Fruit fly (Drosophila melanogaster) whole organism, embryonic: ENCODE measurements around the gene dec.
A peak's percentile ranks its signal among the peaks of the same experiment; 100 is the strongest.

Experiments
- Asciz ChIP-seq: fragments of 200-800 bp; sonication (Bioruptor generic); optimal IDR thresholded peaks from 2 replicates; lab custom pipeline; 2017; ENCODE audit warnings: missing biosample characterization, mild to moderate bottlenecking, missing genetic modification characterization, missing genetic modification reagents
- CG11560 ChIP-seq: fragments of 200-800 bp; sonication (Bioruptor generic); IDR thresholded peaks from 3 replicates; pipeline ENCODE4 v1.3.6; 2022; ENCODE audit warnings: missing biosample characterization, missing genetic modification characterization
- CG12104 ChIP-seq: fragments of 200-800 bp; sonication (Bioruptor generic); optimal IDR thresholded peaks from 3 replicates; lab custom pipeline; 2016; ENCODE audit warnings: missing biosample characterization, missing genetic modification characterization
- CG12391 ChIP-seq: fragments of 200-800 bp; sonication (Bioruptor generic); optimal IDR thresholded peaks from 3 replicates; lab custom pipeline; 2018; ENCODE audit warnings: missing biosample characterization, mild to moderate bottlenecking, missing genetic modification characterization, moderate library complexity
- CG12769 ChIP-seq: fragments of 200-800 bp; sonication (Bioruptor generic); optimal IDR thresholded peaks from 2 replicates; lab custom pipeline; 2019; ENCODE audit warnings: missing biosample characterization, mild to moderate bottlenecking, missing genetic modification characterization, moderate library complexity
- CG14441 ChIP-seq: fragments of 200-800 bp; sonication (Bioruptor generic); IDR thresholded peaks from 2 replicates; pipeline ENCODE4 v1.3.6; 2022; ENCODE audit warnings: missing biosample characterization, missing genetic modification characterization
- CG14860 ChIP-seq: fragments of 200-800 bp; sonication (Bioruptor generic); IDR thresholded peaks from 3 replicates; pipeline ENCODE4 v1.3.6; 2022; ENCODE audit warnings: missing biosample characterization, missing genetic modification characterization; ENCODE audit not compliant: partially characterized antibody
- CG17359 ChIP-seq: fragments of 200-800 bp; sonication (Bioruptor generic); optimal IDR thresholded peaks from 3 replicates; lab custom pipeline; 2018; ENCODE audit warnings: missing biosample characterization, mild to moderate bottlenecking, missing genetic modification characterization, moderate library complexity
- CG17802 ChIP-seq: fragments of 200-800 bp; sonication (Bioruptor generic); optimal IDR thresholded peaks from 2 replicates; lab custom pipeline; 2018; ENCODE audit warnings: missing biosample characterization, mild to moderate bottlenecking, missing genetic modification characterization, moderate library complexity
- CG2116 ChIP-seq: fragments of 200-800 bp; sonication (Bioruptor generic); optimal IDR thresholded peaks from 3 replicates; lab custom pipeline; 2018; ENCODE audit warnings: missing biosample characterization, mild to moderate bottlenecking, missing genetic modification characterization
- CG30431 ChIP-seq: fragments of 200-800 bp; sonication (Bioruptor generic); optimal IDR thresholded peaks from 2 replicates; lab custom pipeline; 2017; ENCODE audit warnings: missing biosample characterization, missing genetic modification characterization
- CG3065 ChIP-seq: fragments of 200-800 bp; sonication (Bioruptor generic); optimal IDR thresholded peaks from 2 replicates; lab custom pipeline; 2016; ENCODE audit warnings: missing biosample characterization, missing genetic modification characterization
- CG3838 ChIP-seq: fragments of 200-800 bp; sonication (Bioruptor generic); optimal IDR thresholded peaks from 3 replicates; lab custom pipeline; 2016; ENCODE audit warnings: missing biosample characterization, missing genetic modification characterization
- CG5180 ChIP-seq: fragments of 200-800 bp; sonication (Bioruptor generic); optimal IDR thresholded peaks from 3 replicates; lab custom pipeline; 2017; ENCODE audit warnings: missing biosample characterization, missing genetic modification characterization, mild to moderate bottlenecking, moderate library complexity, missing genetic modification reagents
- CG6654 ChIP-seq: fragments of 200-800 bp; sonication (Bioruptor generic); optimal IDR thresholded peaks from 2 replicates; lab custom pipeline; 2017; ENCODE audit warnings: missing biosample characterization, mild to moderate bottlenecking, missing genetic modification characterization
- CG6683 ChIP-seq: fragments of 200-800 bp; sonication (Bioruptor generic); optimal IDR thresholded peaks from 2 replicates; lab custom pipeline; 2017; ENCODE audit warnings: missing biosample characterization, mild to moderate bottlenecking, missing genetic modification characterization, missing genetic modification reagents
- CG6791 ChIP-seq: fragments of 200-800 bp; sonication (Bioruptor generic); IDR thresholded peaks from 3 replicates; pipeline ENCODE4 v1.3.6; 2022; ENCODE audit warnings: missing biosample characterization, missing genetic modification characterization; ENCODE audit not compliant: partially characterized antibody
- CG9215 ChIP-seq: fragments of 200-800 bp; sonication (Bioruptor generic); IDR thresholded peaks from 2 replicates; pipeline ENCODE4 v1.3.6; 2022; ENCODE audit warnings: missing biosample characterization, missing genetic modification characterization
- CG9609 ChIP-seq: fragments of 200-800 bp; sonication (Bioruptor generic); optimal IDR thresholded peaks from 3 replicates; lab custom pipeline; 2016; ENCODE audit warnings: missing biosample characterization, missing genetic modification characterization
- Dbx ChIP-seq: fragments of 200-800 bp; sonication (Bioruptor generic); IDR thresholded peaks from 3 replicates; pipeline ENCODE4 v1.3.6; 2022; ENCODE audit warnings: missing biosample characterization, missing genetic modification characterization
- Dip2 ChIP-seq: fragments of 200-800 bp; sonication (Bioruptor generic); IDR thresholded peaks from 2 replicates; pipeline ENCODE4 v1.3.6; 2022; ENCODE audit warnings: missing biosample characterization, missing genetic modification characterization
- Dp ChIP-seq: fragments of 200-800 bp; sonication (Bioruptor generic); optimal IDR thresholded peaks from 2 replicates; lab custom pipeline; 2018; ENCODE audit warnings: missing biosample characterization, mild to moderate bottlenecking, missing genetic modification characterization, moderate library complexity
- Fer2 ChIP-seq: fragments of 200-800 bp; sonication (Bioruptor generic); optimal IDR thresholded peaks from 2 replicates; lab custom pipeline; 2018; ENCODE audit warnings: missing biosample characterization, mild to moderate bottlenecking, missing genetic modification characterization, moderate library complexity
- Fer3 ChIP-seq: fragments of 200-800 bp; sonication (Bioruptor generic); optimal IDR thresholded peaks from 2 replicates; lab custom pipeline; 2018; ENCODE audit warnings: missing biosample characterization, mild to moderate bottlenecking, missing genetic modification characterization, moderate library complexity
- H2.0 ChIP-seq: fragments of 200-800 bp; sonication (Bioruptor generic); IDR thresholded peaks from 2 replicates; pipeline ENCODE4 v1.3.6; 2022; ENCODE audit warnings: missing biosample characterization, missing genetic modification characterization
- Hr51 ChIP-seq, 2 experiments: fragments of 200-800 bp; sonication (Bioruptor generic); optimal IDR thresholded peaks; 2 replicates in 1 of 2; 3 replicates in 1 of 2; lab custom pipeline; 2016 to 2018; ENCODE audit warnings: missing biosample characterization in 2 of 2, missing genetic modification characterization in 2 of 2, mild to moderate bottlenecking in 1 of 2, moderate library complexity in 1 of 2
- Lhr ChIP-seq: fragments of 200-800 bp; sonication (Bioruptor generic); optimal IDR thresholded peaks from 3 replicates; lab custom pipeline; 2017; ENCODE audit warnings: mild to moderate bottlenecking, missing biosample characterization, missing genetic modification reagents, missing genetic modification characterization
- NC2β ChIP-seq: fragments of 200-800 bp; sonication (Bioruptor generic); optimal IDR thresholded peaks from 2 replicates; lab custom pipeline; 2016; ENCODE audit warnings: missing biosample characterization, missing genetic modification characterization
- Neu2 ChIP-seq: fragments of 200-800 bp; sonication (Bioruptor generic); optimal IDR thresholded peaks from 3 replicates; lab custom pipeline; 2016; ENCODE audit warnings: missing biosample characterization, missing genetic modification characterization, borderline replicate concordance
- Sry-δ ChIP-seq: fragments of 200-800 bp; sonication (Bioruptor generic); optimal IDR thresholded peaks from 2 replicates; lab custom pipeline; 2016; ENCODE audit warnings: missing biosample characterization, missing genetic modification characterization
- Usf ChIP-seq: fragments of 200-800 bp; sonication (Bioruptor generic); optimal IDR thresholded peaks from 2 replicates; lab custom pipeline; 2017; ENCODE audit warnings: missing genotype, missing biosample characterization, missing genetic modification characterization
- ara ChIP-seq: fragments of 200-800 bp; sonication (Bioruptor generic); IDR thresholded peaks from 2 replicates; pipeline ENCODE4 v1.3.6; 2022; ENCODE audit warnings: missing biosample characterization, missing genetic modification characterization
- ase ChIP-seq: fragments of 200-800 bp; sonication (Bioruptor generic); IDR thresholded peaks from 3 replicates; pipeline ENCODE4 v1.3.6; 2022; ENCODE audit warnings: missing biosample characterization, missing genetic modification characterization
- cad ChIP-seq: fragments of >200 bp; optimal IDR thresholded peaks from 2 replicates; lab custom pipeline; 2017; ENCODE audit warnings: missing biosample characterization, missing genetic modification characterization
- fu2 ChIP-seq: fragments of 200-800 bp; sonication (Bioruptor generic); optimal IDR thresholded peaks from 2 replicates; lab custom pipeline; 2016; ENCODE audit warnings: missing biosample characterization, missing genetic modification characterization
- gem ChIP-seq: fragments of 200-800 bp; sonication (Bioruptor generic); optimal IDR thresholded peaks from 2 replicates; lab custom pipeline; 2019; ENCODE audit warnings: missing biosample characterization, mild to moderate bottlenecking, missing genetic modification characterization, moderate library complexity
- nerfin-1 ChIP-seq: fragments of 200-800 bp; sonication (Bioruptor generic); optimal IDR thresholded peaks from 3 replicates; lab custom pipeline; 2019; ENCODE audit warnings: missing biosample characterization, mild to moderate bottlenecking, missing genetic modification characterization, moderate library complexity
- oc ChIP-seq: fragments of 200-800 bp; sonication (Bioruptor generic); optimal IDR thresholded peaks from 2 replicates; lab custom pipeline; 2018; ENCODE audit warnings: missing biosample characterization, mild to moderate bottlenecking, missing genetic modification characterization, moderate library complexity
- p53 ChIP-seq: fragments of 200-800 bp; sonication (Bioruptor generic); optimal IDR thresholded peaks from 2 replicates; lab custom pipeline; 2016; ENCODE audit warnings: missing biosample characterization, missing genetic modification characterization
- slbo ChIP-seq: fragments of 200-800 bp; sonication (Bioruptor generic); IDR thresholded peaks from 2 replicates; pipeline ENCODE4 v1.3.6; 2022; ENCODE audit warnings: missing biosample characterization, missing genetic modification characterization
- slou ChIP-seq: fragments of 200-800 bp; sonication (Bioruptor generic); optimal IDR thresholded peaks from 3 replicates; lab custom pipeline; 2016; ENCODE audit warnings: missing biosample characterization, missing genetic modification characterization
- sna ChIP-seq: fragments of 200-800 bp; sonication (Bioruptor generic); IDR thresholded peaks from 2 replicates; pipeline ENCODE4 v1.3.6; 2022; ENCODE audit warnings: missing biosample characterization, missing genetic modification characterization; ENCODE audit not compliant: partially characterized antibody
- ssp ChIP-seq: fragments of 200-800 bp; sonication (Bioruptor generic); IDR thresholded peaks from 2 replicates; pipeline ENCODE4 v1.3.6; 2022; ENCODE audit warnings: missing biosample characterization, missing genetic modification characterization
- stwl ChIP-seq: fragments of 200-800 bp; sonication (Bioruptor generic); optimal IDR thresholded peaks from 3 replicates; lab custom pipeline; 2018; ENCODE audit warnings: missing biosample characterization, mild to moderate bottlenecking, missing genetic modification characterization, moderate library complexity
- toy ChIP-seq: fragments of 200-800 bp; sonication (Bioruptor generic); IDR thresholded peaks from 2 replicates; pipeline ENCODE4 v1.3.6; 2022; ENCODE audit warnings: missing biosample characterization, missing genetic modification characterization
- usp ChIP-seq: fragments of >200 bp; optimal IDR thresholded peaks from 2 replicates; lab custom pipeline; 2017; ENCODE audit warnings: missing biosample characterization, missing genetic modification characterization
- wdn ChIP-seq: fragments of 200-800 bp; sonication (Bioruptor generic); IDR thresholded peaks from 2 replicates; pipeline ENCODE4 v1.3.6; 2022; ENCODE audit warnings: missing biosample characterization, missing genetic modification characterization
- z ChIP-seq: fragments of 200-800 bp; sonication (Bioruptor generic); IDR thresholded peaks from 3 replicates; pipeline ENCODE4 v1.3.6; 2022; ENCODE audit warnings: missing biosample characterization, missing genetic modification characterization

The dec gene

DNA sequence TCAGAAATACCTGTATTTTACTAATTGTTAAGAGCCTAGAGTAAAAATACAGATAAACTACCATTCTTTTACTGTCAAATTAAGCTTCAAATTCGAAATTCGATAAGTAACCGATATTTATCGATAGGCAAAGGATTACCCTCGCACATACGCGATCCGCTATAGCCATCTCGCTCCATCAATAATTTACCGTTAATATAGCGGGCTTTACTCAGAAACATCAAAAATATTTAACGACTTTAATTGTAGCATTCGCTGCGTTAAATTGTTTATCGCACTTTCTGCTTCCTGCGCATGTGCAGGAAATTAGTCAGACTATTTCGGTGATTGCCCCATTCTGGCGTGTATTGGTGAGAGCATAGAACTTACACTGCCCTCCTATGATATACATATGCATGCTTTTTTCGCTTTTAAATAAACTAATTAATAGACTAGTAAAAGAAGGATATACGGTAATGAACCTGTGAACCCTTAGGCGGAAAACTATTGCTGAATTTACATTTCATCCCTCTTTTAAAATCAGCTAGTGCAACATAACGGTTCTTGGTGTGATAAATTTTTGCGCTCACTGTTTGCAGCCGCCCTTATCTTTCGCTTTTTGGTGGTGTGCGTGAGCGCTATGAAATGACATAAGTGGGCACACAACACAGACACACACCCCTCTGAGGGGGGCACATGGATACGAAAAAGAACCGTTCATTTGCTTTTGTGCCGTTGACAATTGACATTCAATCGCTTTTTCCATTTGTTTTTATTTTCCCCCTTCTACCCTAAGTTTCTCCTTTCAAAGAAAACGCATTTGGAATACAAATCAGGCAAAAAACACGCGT is 35.4 kb upstream of the dec start, which contains the start of the genes dpr14 and spidey (continued):
- peak; percentile 57 for TF ChIP-seq Lhr (GFP tag; lab: Kevin White, UChicago)
- TF ChIP-seq wdn (GFP tag; lab: Robert Waterston, UW), result peak; percentile 86
- peak; percentile 55 for TF ChIP-seq Dp (GFP tag; lab: Kevin White, UChicago)
- peak; percentile 95 for TF ChIP-seq CG12769 (tag; lab: Kevin White, UChicago)
- no peak for TF ChIP-seq z (GFP tag; lab: Robert Waterston, UW)
- TF ChIP-seq Dip2 (GFP tag; lab: Robert Waterston, UW), result 0 out of 2 replicates have a peak, but pooled peaks have one; percentile 31
- peak; percentile 45 for TF ChIP-seq Sry-δ
- peak; percentile 5 for TF ChIP-seq p53 (GFP tag; lab: Kevin White, UChicago)
- peak; percentile 91 for TF ChIP-seq CG12391 (tag; lab: Kevin White, UChicago)
- peak; percentile 86 for TF ChIP-seq CG9215 (GFP tag; lab: Robert Waterston, UW)
- peak; percentile 86 for TF ChIP-seq CG14441 (GFP tag; lab: Robert Waterston, UW)
- TF ChIP-seq CG5180 (GFP tag; lab: Kevin White, UChicago), result peak; percentile 74
- TF ChIP-seq ara (GFP tag; lab: Robert Waterston, UW), result peak; percentile 77
- peak; percentile 74 for TF ChIP-seq ssp (GFP tag; lab: Robert Waterston, UW)
- peak; percentile 86 for TF ChIP-seq oc (tag; lab: Kevin White, UChicago)
- TF ChIP-seq Neu2, result peak; percentile 13
- peak; percentile 80 to 91 for TF ChIP-seq Hr51 (GFP tag; optimal IDR thresholded peaks at IDR 0.05; lab: Kevin White, UChicago)
- TF ChIP-seq CG9609 (GFP tag; lab: Kevin White, UChicago), result peak; percentile 84
- TF ChIP-seq Dbx (GFP tag; lab: Robert Waterston, UW), result peak; percentile 90
- TF ChIP-seq stwl, result no peak
- TF ChIP-seq usp, result no peak
- TF ChIP-seq CG6683 (GFP tag; lab: Kevin White, UChicago), result peak; percentile 85
- no peak for TF ChIP-seq CG14860
- peak; percentile 92 for TF ChIP-seq CG17359
- TF ChIP-seq CG3065 (GFP tag; lab: Kevin White, UChicago), result peak; percentile 56
- TF ChIP-seq NC2β, result peak; percentile 83
- TF ChIP-seq H2.0 (GFP tag; lab: Robert Waterston, UW), result peak; percentile 90
- TF ChIP-seq cad (GFP tag; lab: Kevin White, UChicago), result no peak
- TF ChIP-seq nerfin-1 (tag; lab: Kevin White, UChicago), result peak; percentile 86
- peak; percentile 62 for TF ChIP-seq CG12104 (GFP tag; lab: Kevin White, UChicago)
- peak; percentile 94 for TF ChIP-seq slbo (GFP tag; lab: Robert Waterston, UW)
- peak; percentile 82 for TF ChIP-seq CG30431 (GFP tag; lab: Kevin White, UChicago)
- peak; percentile 26 for TF ChIP-seq slou
- peak; percentile 35; the same call in 1 of the 2 replicates for TF ChIP-seq sna (GFP tag; lab: Robert Waterston, UW)
- TF ChIP-seq Usf (GFP tag; lab: Kevin White, UChicago), result peak; percentile 64
- TF ChIP-seq Fer2 (tag; lab: Kevin White, UChicago), result peak; percentile 86
- TF ChIP-seq fu2, result peak; percentile 89
- TF ChIP-seq CG17802 (tag; lab: Kevin White, UChicago), result peak; percentile 66
- peak; percentile 74 for TF ChIP-seq CG6654 (GFP tag; lab: Kevin White, UChicago)
- TF ChIP-seq Asciz (GFP tag; lab: Kevin White, UChicago), result peak; percentile 77
- peak; percentile 86 for TF ChIP-seq ase (GFP tag; lab: Robert Waterston, UW)
- peak; percentile 78 for TF ChIP-seq toy (GFP tag; lab: Robert Waterston, UW)
- TF ChIP-seq gem, result peak; percentile 94
- TF ChIP-seq CG2116 (GFP tag; lab: Kevin White, UChicago), result peak; percentile 66
- TF ChIP-seq CG3838, result peak; percentile 62
- TF ChIP-seq CG6791, result peak; percentile 52; the same call in 2 of the 3 replicates
- TF ChIP-seq CG11560, result peak; percentile 79; the same call in 2 of the 3 replicates
- peak; percentile 93 for TF ChIP-seq Fer3
